Fruit fly (Drosophila melanogaster) whole organism, embryonic: ENCODE results near the gene inc.

Experiments used
- ATbp ChIP-seq: fragments of 200-800 bp; sonication (Bioruptor generic); optimal IDR thresholded peaks from 2 replicates; lab custom pipeline; 2017; ENCODE audit warnings: missing biosample characterization, mild to moderate bottlenecking, missing genetic modification characterization, missing genetic modification reagents
- Bdp1 ChIP-seq: fragments of 200-800 bp; sonication (Bioruptor generic); optimal IDR thresholded peaks from 3 replicates; lab custom pipeline; 2016; ENCODE audit warnings: missing biosample characterization, missing genetic modification characterization
- Blimp-1 ChIP-seq: fragments of 200-800 bp; sonication (Bioruptor generic); optimal IDR thresholded peaks from 3 replicates; lab custom pipeline; 2018; ENCODE audit warnings: missing biosample characterization, missing genetic modification characterization, mild to moderate bottlenecking, moderate library complexity, missing genetic modification reagents
- Bteb2 ChIP-seq: fragments of 200-800 bp; sonication (Bioruptor generic); optimal IDR thresholded peaks from 2 replicates; lab custom pipeline; 2016; ENCODE audit warnings: missing biosample characterization, missing genetic modification characterization
- CG10267 ChIP-seq: fragments of 200-800 bp; sonication (Bioruptor generic); optimal IDR thresholded peaks from 2 replicates; lab custom pipeline; 2018; ENCODE audit warnings: missing biosample characterization, mild to moderate bottlenecking, missing genetic modification characterization, moderate library complexity
- CG10462 ChIP-seq: fragments of 200-800 bp; sonication (Bioruptor generic); optimal IDR thresholded peaks from 2 replicates; lab custom pipeline; 2016; ENCODE audit warnings: missing biosample characterization, missing genetic modification characterization
- CG12769 ChIP-seq: fragments of 200-800 bp; sonication (Bioruptor generic); optimal IDR thresholded peaks from 2 replicates; lab custom pipeline; 2019; ENCODE audit warnings: missing biosample characterization, mild to moderate bottlenecking, missing genetic modification characterization, moderate library complexity
- CG15269 ChIP-seq: fragments of 200-800 bp; sonication (Bioruptor generic); optimal IDR thresholded peaks from 2 replicates; lab custom pipeline; 2018; ENCODE audit warnings: missing biosample characterization, mild to moderate bottlenecking, missing genetic modification characterization, moderate library complexity
- CG17802 ChIP-seq: fragments of 200-800 bp; sonication (Bioruptor generic); optimal IDR thresholded peaks from 2 replicates; lab custom pipeline; 2018; ENCODE audit warnings: missing biosample characterization, mild to moderate bottlenecking, missing genetic modification characterization, moderate library complexity
- CG18619 ChIP-seq: fragments of 200-800 bp; sonication (Bioruptor generic); optimal IDR thresholded peaks from 3 replicates; lab custom pipeline; 2017; ENCODE audit warnings: missing biosample characterization, mild to moderate bottlenecking, missing genetic modification characterization
- CG2129 ChIP-seq: fragments of 200-800 bp; sonication (Bioruptor generic); IDR thresholded peaks from 2 replicates; pipeline ENCODE4 v1.3.6; 2022; ENCODE audit warnings: missing biosample characterization, missing genetic modification characterization; ENCODE audit not compliant: partially characterized antibody
- CG34376 ChIP-seq: fragments of 200-800 bp; sonication (Bioruptor generic); optimal IDR thresholded peaks from 2 replicates; lab custom pipeline; 2018; ENCODE audit warnings: missing biosample characterization, mild to moderate bottlenecking, missing genetic modification characterization
- CG4282 ChIP-seq: fragments of 200-800 bp; sonication (Bioruptor generic); optimal IDR thresholded peaks from 2 replicates; lab custom pipeline; 2016; ENCODE audit warnings: missing biosample characterization, missing genetic modification characterization
- CG4328 ChIP-seq: fragments of 200-800 bp; sonication (Bioruptor generic); optimal IDR thresholded peaks from 3 replicates; lab custom pipeline; 2017; ENCODE audit warnings: missing biosample characterization, missing genetic modification reagents, missing genetic modification characterization
- CG4424 ChIP-seq: fragments of 200-800 bp; sonication (Bioruptor generic); optimal IDR thresholded peaks from 3 replicates; lab custom pipeline; 2016; ENCODE audit warnings: missing biosample characterization, missing genetic modification characterization
- CHES-1-like ChIP-seq: fragments of 200-800 bp; sonication (Bioruptor generic); optimal IDR thresholded peaks from 2 replicates; lab custom pipeline; 2016; ENCODE audit warnings: missing biosample characterization, missing genetic modification characterization
- D ChIP-seq, 2 experiments: fragments of 200-800 bp in 1 of 2; fragments of >200 bp in 1 of 2; sonication (Bioruptor generic) in 1 of 2; optimal IDR thresholded peaks; 2 replicates in 1 of 2; 3 replicates in 1 of 2; lab custom pipeline; 2017; ENCODE audit warnings: mild to moderate bottlenecking in 1 of 2, missing biosample characterization in 1 of 2, missing genetic modification characterization in 1 of 2, missing genetic modification reagents in 1 of 2
- Dad ChIP-seq: fragments of 200-800 bp; sonication (Bioruptor generic); optimal IDR thresholded peaks from 3 replicates; lab custom pipeline; 2016; ENCODE audit warnings: missing biosample characterization, missing genetic modification characterization
- Fer3 ChIP-seq: fragments of 200-800 bp; sonication (Bioruptor generic); optimal IDR thresholded peaks from 2 replicates; lab custom pipeline; 2018; ENCODE audit warnings: missing biosample characterization, mild to moderate bottlenecking, missing genetic modification characterization, moderate library complexity
- Hand ChIP-seq: fragments of 200-800 bp; sonication (Bioruptor generic); optimal IDR thresholded peaks from 2 replicates; lab custom pipeline; 2017; ENCODE audit warnings: mild to moderate bottlenecking, missing biosample characterization, missing genetic modification reagents, missing genetic modification characterization
- Lhr ChIP-seq: fragments of 200-800 bp; sonication (Bioruptor generic); optimal IDR thresholded peaks from 3 replicates; lab custom pipeline; 2017; ENCODE audit warnings: mild to moderate bottlenecking, missing biosample characterization, missing genetic modification reagents, missing genetic modification characterization
- MESR4 ChIP-seq: fragments of 200-800 bp; sonication (Bioruptor generic); optimal IDR thresholded peaks from 2 replicates; lab custom pipeline; 2018; ENCODE audit warnings: missing biosample characterization, mild to moderate bottlenecking, missing genetic modification characterization, moderate library complexity
- NC2α ChIP-seq: fragments of 200-800 bp; sonication (Bioruptor generic); optimal IDR thresholded peaks from 2 replicates; lab custom pipeline; 2016; ENCODE audit warnings: missing biosample characterization, missing genetic modification characterization
- Nf-YC ChIP-seq: fragments of 200-800 bp; optimal IDR thresholded peaks from 3 replicates; lab custom pipeline; 2019; ENCODE audit warnings: missing biosample characterization, mild to moderate bottlenecking, missing genetic modification characterization, moderate library complexity
- Vsx1 ChIP-seq: fragments of 200-800 bp; sonication (Bioruptor generic); optimal IDR thresholded peaks from 2 replicates; lab custom pipeline; 2017; ENCODE audit warnings: missing biosample characterization, mild to moderate bottlenecking, missing genetic modification characterization, missing genetic modification reagents
- Xrp1 ChIP-seq: fragments of 200-800 bp; sonication (Bioruptor generic); IDR thresholded peaks from 2 replicates; pipeline ENCODE4 v1.3.6; 2022; ENCODE audit warnings: missing biosample characterization, missing genetic modification characterization
- cad ChIP-seq: fragments of >200 bp; optimal IDR thresholded peaks from 2 replicates; lab custom pipeline; 2017; ENCODE audit warnings: missing biosample characterization, missing genetic modification characterization
- chn ChIP-seq: fragments of 200-800 bp; sonication (Bioruptor generic); optimal IDR thresholded peaks from 2 replicates; lab custom pipeline; 2016; ENCODE audit warnings: missing biosample characterization, missing genetic modification characterization
- croc ChIP-seq: fragments of 200-800 bp; sonication (Bioruptor generic); conservative IDR thresholded peaks from 3 replicates; pipeline ENCODE4 v1.3.6; 2022; ENCODE audit warnings: missing biosample characterization, missing genetic modification characterization
- crp ChIP-seq, 2 experiments: fragments of 200-800 bp; sonication (Bioruptor generic); optimal IDR thresholded peaks; 2 replicates in 1 of 2; 3 replicates in 1 of 2; lab custom pipeline; 2017; ENCODE audit warnings: missing biosample characterization in 2 of 2, missing genetic modification characterization in 2 of 2, mild to moderate bottlenecking in 1 of 2, moderate library complexity in 1 of 2
- dpn ChIP-seq, 2 experiments: fragments of 200-800 bp; sonication (Bioruptor generic); optimal IDR thresholded peaks; 3 replicates each; lab custom pipeline; 2016; ENCODE audit warnings: missing biosample characterization in 2 of 2, missing genetic modification characterization in 2 of 2
- emc ChIP-seq: fragments of 200-800 bp; sonication (Bioruptor generic); optimal IDR thresholded peaks from 2 replicates; lab custom pipeline; 2016; ENCODE audit warnings: missing biosample characterization, missing genetic modification characterization
- ems ChIP-seq: fragments of 200-800 bp; sonication (Bioruptor generic); optimal IDR thresholded peaks from 3 replicates; lab custom pipeline; 2016; ENCODE audit warnings: missing biosample characterization, missing genetic modification characterization
- fru ChIP-seq: fragments of >200 bp; optimal IDR thresholded peaks from 2 replicates; lab custom pipeline; 2017
- gsb-n ChIP-seq: fragments of 200-800 bp; sonication (Bioruptor generic); optimal IDR thresholded peaks from 3 replicates; lab custom pipeline; 2018; ENCODE audit warnings: missing biosample characterization, mild to moderate bottlenecking, missing genetic modification characterization
- hbn ChIP-seq: fragments of 200-800 bp; sonication (Bioruptor generic); IDR thresholded peaks from 2 replicates; pipeline ENCODE4 v1.3.6; 2022; ENCODE audit warnings: missing biosample characterization, missing genetic modification characterization; ENCODE audit not compliant: partially characterized antibody
- inv ChIP-seq: fragments of 200-800 bp; sonication (Bioruptor generic); IDR thresholded peaks from 2 replicates; pipeline ENCODE4 v1.3.6; 2022; ENCODE audit warnings: missing biosample characterization, missing genetic modification characterization; ENCODE audit not compliant: partially characterized antibody
- ken ChIP-seq: fragments of 200-800 bp; sonication (Bioruptor generic); IDR thresholded peaks from 3 replicates; pipeline ENCODE4 v1.3.6; 2022; ENCODE audit warnings: missing biosample characterization, missing genetic modification characterization
- lmd ChIP-seq: fragments of 200-800 bp; sonication (Bioruptor generic); IDR thresholded peaks from 2 replicates; pipeline ENCODE4 v1.3.6; 2022; ENCODE audit warnings: missing biosample characterization, missing genetic modification characterization
- nerfin-2 ChIP-seq: fragments of 200-800 bp; sonication (Bioruptor generic); IDR thresholded peaks from 2 replicates; pipeline ENCODE4 v1.3.6; 2022; ENCODE audit warnings: missing biosample characterization, missing genetic modification characterization; ENCODE audit not compliant: partially characterized antibody
- otp ChIP-seq: fragments of 200-800 bp; sonication (Bioruptor generic); IDR thresholded peaks from 3 replicates; pipeline ENCODE4, ENCODE4 v1.3.6; 2022; ENCODE audit warnings: missing biosample characterization, missing genetic modification characterization
- row ChIP-seq: fragments of 200-800 bp; sonication (Bioruptor generic); IDR thresholded peaks from 3 replicates; pipeline ENCODE4 v1.3.6; 2022; ENCODE audit warnings: missing biosample characterization, missing genetic modification characterization
- run ChIP-seq: fragments of 200-800 bp; sonication (Bioruptor generic); optimal IDR thresholded peaks from 3 replicates; lab custom pipeline; 2018; ENCODE audit warnings: missing biosample characterization, mild to moderate bottlenecking, missing genetic modification characterization
- sima ChIP-seq: fragments of 200-800 bp; sonication (Bioruptor generic); optimal IDR thresholded peaks from 2 replicates; lab custom pipeline; 2016; ENCODE audit warnings: missing biosample characterization, missing genetic modification characterization
- slbo ChIP-seq: fragments of 200-800 bp; sonication (Bioruptor generic); IDR thresholded peaks from 2 replicates; pipeline ENCODE4 v1.3.6; 2022; ENCODE audit warnings: missing biosample characterization, missing genetic modification characterization
- so ChIP-seq: fragments of 200-800 bp; sonication (Bioruptor generic); IDR thresholded peaks from 3 replicates; pipeline ENCODE4 v1.3.6; 2022; ENCODE audit warnings: missing biosample characterization, missing genetic modification characterization
- sqz ChIP-seq: fragments of 200-800 bp; sonication (Bioruptor generic); optimal IDR thresholded peaks from 3 replicates; lab custom pipeline; 2018; ENCODE audit warnings: missing biosample characterization, mild to moderate bottlenecking, missing genetic modification characterization
- tll ChIP-seq, 2 experiments: fragments of 200-800 bp in 1 of 2; fragments of >200 bp in 1 of 2; sonication (Bioruptor generic) in 1 of 2; optimal IDR thresholded peaks; 2 replicates each; lab custom pipeline; 2017 to 2019; ENCODE audit warnings: missing biosample characterization in 2 of 2, missing genetic modification characterization in 2 of 2, mild to moderate bottlenecking in 1 of 2, moderate library complexity in 1 of 2
- usp ChIP-seq: fragments of >200 bp; optimal IDR thresholded peaks from 2 replicates; lab custom pipeline; 2017; ENCODE audit warnings: missing biosample characterization, missing genetic modification characterization
- wdn ChIP-seq: fragments of 200-800 bp; sonication (Bioruptor generic); IDR thresholded peaks from 2 replicates; pipeline ENCODE4 v1.3.6; 2022; ENCODE audit warnings: missing biosample characterization, missing genetic modification characterization

inc gene

dm6 chrX:1517618-1518017 lies 34.3 kb downstream of the inc start (continued):
- TF ChIP-seq so (GFP tag; lab: Robert Waterston, UW) (no peak), fru (lab: Kevin White, UChicago) (no peak), Bdp1 (GFP tag; lab: Kevin White, UChicago) (no peak), nerfin-2 (GFP tag; lab: Robert Waterston, UW) (peak; percentile 81), tll (GFP tag; optimal IDR thresholded peaks at IDR 0.05; lab: Kevin White, UChicago) (no peak), croc (GFP tag; lab: Robert Waterston, UW) (no peak), inv (GFP tag; lab: Robert Waterston, UW) (peak; percentile 86), NC2α (no peak), CG17802 (tag; lab: Kevin White, UChicago) (no peak), Fer3 (tag; lab: Kevin White, UChicago) (no peak), chn (GFP tag; lab: Kevin White, UChicago) (peak; percentile 29), crp (GFP tag; optimal IDR thresholded peaks at IDR 0.05; lab: Kevin White, UChicago) (peak; percentile 17 to 82), CG34376 (GFP tag; lab: Kevin White, UChicago) (peak; percentile 55), Blimp-1 (GFP tag; lab: Kevin White, UChicago) (peak; percentile 22), CHES-1-like (GFP tag; lab: Kevin White, UChicago) (peak; percentile 42), CG4328 (peak; percentile 28), CG18619 (no peak), Vsx1 (GFP tag; lab: Kevin White, UChicago) (peak; percentile 96), wdn (GFP tag; lab: Robert Waterston, UW) (no peak), sqz (GFP tag; lab: Kevin White, UChicago) (no peak), Nf-YC (tag; lab: Kevin White, UChicago) (peak; percentile 97), CG12769 (tag; lab: Kevin White, UChicago) (peak; percentile 95), gsb-n (tag; lab: Kevin White, UChicago) (peak; percentile 26), slbo (GFP tag; lab: Robert Waterston, UW) (peak; percentile 62; the same call in 1 of the 2 replicates), CG4282 (GFP tag; lab: Kevin White, UChicago) (peak; percentile 3), ATbp (GFP tag; lab: Kevin White, UChicago) (no peak), CG15269 (tag; lab: Kevin White, UChicago) (peak; percentile 55), lmd (GFP tag; lab: Robert Waterston, UW) (peak; percentile 53; the same call in 1 of the 2 replicates), hbn (peak; percentile 96), otp (peak; percentile 53; the same call in 1 of the 3 replicates), dpn (GFP tag; optimal IDR thresholded peaks at IDR 0.05; lab: Kevin White, UChicago) (peak; percentile 36 to 45), CG2129 (peak; percentile 88), row (peak; percentile 92), ken (GFP tag; lab: Robert Waterston, UW) (peak; percentile 30; the same call in 1 of the 3 replicates), MESR4 (GFP tag; lab: Kevin White, UChicago) (no peak), CG10462 (GFP tag; lab: Kevin White, UChicago) (peak; percentile 90), ems (GFP tag; lab: Kevin White, UChicago) (peak; percentile 29), usp (GFP tag; lab: Kevin White, UChicago) (no peak), emc (no peak), sima (GFP tag; lab: Kevin White, UChicago) (no peak), Lhr (GFP tag; lab: Kevin White, UChicago) (peak; percentile 62), run (tag; lab: Kevin White, UChicago) (no peak), CG4424 (GFP tag; lab: Kevin White, UChicago) (peak; percentile 23), cad (no peak), Dad (GFP tag; lab: Kevin White, UChicago) (peak; percentile 25), Hand (no peak), Xrp1 (peak; percentile 70), D (optimal IDR thresholded peaks at IDR 0.05; lab: Kevin White, UChicago) (no peak), D (GFP tag; optimal IDR thresholded peaks at IDR 0.05; lab: Kevin White, UChicago) (no peak), CG10267 (no peak), Bteb2 (GFP tag; lab: Kevin White, UChicago) (no peak)
